Worm (Caenorhabditis elegans): Measurements from ENCODE around the gene W06H8.2.

DNA sequence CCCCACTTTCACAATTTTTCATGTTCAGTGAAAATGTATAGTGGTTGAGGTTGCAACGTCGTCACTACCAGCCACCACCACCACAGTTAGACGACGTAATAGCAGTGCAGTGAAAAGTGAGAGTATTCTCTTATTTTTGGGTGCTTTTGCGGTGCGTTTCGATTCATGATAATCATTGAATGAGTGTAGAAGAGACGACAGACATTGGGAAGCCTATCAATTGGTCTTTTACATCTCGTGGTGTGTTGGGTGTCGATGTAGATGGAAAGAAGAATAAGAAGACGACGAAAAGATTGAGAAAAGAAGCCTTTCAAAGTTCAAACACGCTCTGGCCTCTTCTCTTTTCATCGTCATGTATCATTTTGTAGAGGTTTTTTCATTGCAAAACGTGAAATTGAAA, 33.3 kb downstream of the W06H8.2 start:
- TF ChIP-seq unc-62 (GFP tag; optimal IDR thresholded peaks at IDR 0.05) (no peak), die-1 (tag; optimal IDR thresholded peaks at IDR 0.05) (no peak)
